Worm (Caenorhabditis elegans): ENCODE data around the gene C53A5.13.
A peak's percentile ranks its signal among the peaks of the same experiment; 100 is the strongest.

C53A5.13 gene

ce11 chrV:14542138-14542537 lies 4.5 kb upstream of the C53A5.13 start (continued):
- no peak for TF ChIP-seq hif-1 (tag; optimal IDR thresholded peaks at IDR 0.05)
- peak; percentile 86 for TF ChIP-seq nhr-28 (tag; optimal IDR thresholded peaks at IDR 0.05)
- TF ChIP-seq nhr-6 (tag; optimal IDR thresholded peaks at IDR 0.05): peak; percentile 73
- no peak for TF ChIP-seq gei-8 (GFP tag; optimal IDR thresholded peaks at IDR 0.05)
- TF ChIP-seq snpc-1.2 (GFP tag; IDR thresholded peaks at IDR 0.05): no peak
- TF ChIP-seq ceh-28 (tag; optimal IDR thresholded peaks at IDR 0.05): no peak
- TF ChIP-seq pqm-1 (tag; optimal IDR thresholded peaks at IDR 0.05): peak; percentile 94
- TF ChIP-seq hlh-11 (tag; optimal IDR thresholded peaks at IDR 0.05): no peak
- no peak for TF ChIP-seq ceh-32 (tag; optimal IDR thresholded peaks at IDR 0.05; ENCODE audit: poor library complexity)

ce11 chrV:14545816-14546283 lies 819 bp upstream of the C53A5.13 start, which contains the start of gene rike-1:
rike-1 (minus strand) TSS chrV:14545866.
- no peak for TF ChIP-seq ztf-11 (tag; optimal IDR thresholded peaks at IDR 0.05)
- TF ChIP-seq madf-5 (GFP tag; IDR thresholded peaks at IDR 0.05): no peak
- TF ChIP-seq mes-2 (tag; optimal IDR thresholded peaks at IDR 0.05; ENCODE audit: poor library complexity, severe bottlenecking): no peak
- peak; percentile 22 for TF ChIP-seq unc-130 (GFP tag; optimal IDR thresholded peaks at IDR 0.05)
- peak; percentile 28 for TF ChIP-seq ceh-28 (tag; optimal IDR thresholded peaks at IDR 0.05)
- TF ChIP-seq lin-15B (tag; optimal IDR thresholded peaks at IDR 0.05): no peak
- TF ChIP-seq mep-1 (tag; optimal IDR thresholded peaks at IDR 0.05): peak; percentile 3
- no peak for TF ChIP-seq ces-1 (GFP tag; optimal IDR thresholded peaks at IDR 0.05)
- no peak for TF ChIP-seq snpc-1.2 (GFP tag; IDR thresholded peaks at IDR 0.05)
- TF ChIP-seq lsy-2 (tag; optimal IDR thresholded peaks at IDR 0.05): peak in 1 of 2 experiments; percentile 24
- TF ChIP-seq nhr-237 (tag; optimal IDR thresholded peaks at IDR 0.05): no peak
- TF ChIP-seq ctbp-1 (GFP tag; IDR thresholded peaks at IDR 0.05): no peak
- no peak for TF ChIP-seq hlh-30 (tag; optimal IDR thresholded peaks at IDR 0.05; ENCODE audit: insufficient read depth)
- TF ChIP-seq egl-43 (GFP tag; IDR thresholded peaks at IDR 0.05): no peak
- peak; percentile 71 for TF ChIP-seq lin-38 (GFP tag; IDR thresholded peaks at IDR 0.05)
- TF ChIP-seq aly-2 (tag; optimal IDR thresholded peaks at IDR 0.05): no peak
- TF ChIP-seq dpl-1 (GFP tag; optimal IDR thresholded peaks at IDR 0.05): no peak
- no peak for TF ChIP-seq mdt-29 (GFP tag; IDR thresholded peaks at IDR 0.05)
- TF ChIP-seq nhr-48 (tag; optimal IDR thresholded peaks at IDR 0.05): no peak
- TF ChIP-seq dve-1 (tag; optimal IDR thresholded peaks at IDR 0.05; ENCODE audit: insufficient read depth): no peak
- TF ChIP-seq T26A8.4 (GFP tag; IDR thresholded peaks at IDR 0.05): no peak
- TF ChIP-seq D1046.2 (GFP tag; IDR thresholded peaks at IDR 0.05): no peak

- TF ChIP-seq nhr-28 (tag; optimal IDR thresholded peaks at IDR 0.05): peak; percentile 6
- TF ChIP-seq mdl-1 (tag; optimal IDR thresholded peaks at IDR 0.05): no peak
- peak in 1 of 2 experiments; percentile 63 for TF ChIP-seq unc-62 (GFP tag; optimal IDR thresholded peaks at IDR 0.05 in 1 of 2)
- no peak for TF ChIP-seq unc-62 (tag; optimal IDR thresholded peaks at IDR 0.05)
- TF ChIP-seq gei-8 (GFP tag; optimal IDR thresholded peaks at IDR 0.05): no peak
- no peak for TF ChIP-seq daf-8 (GFP tag; IDR thresholded peaks at IDR 0.05)
- no peak for TF ChIP-seq mes-2 (tag; optimal IDR thresholded peaks at IDR 0.05; ENCODE audit: poor library complexity, severe bottlenecking)
- TF ChIP-seq spr-1 (tag; optimal IDR thresholded peaks at IDR 0.05): no peak
Observed at ce11 chrV:14548510-14548909, 1.8 kb downstream of the C53A5.13 start.

ce11 chrV:14556187-14556586 lies 9.5 kb downstream of the C53A5.13 start, which contains the start of gene srg-47:
srg-47 (minus strand) TSS chrV:14556287.
- TF ChIP-seq arid-1 (GFP tag; conservative IDR thresholded peaks at IDR 0.05): no peak
- no peak for TF ChIP-seq ZK546.5 (tag; optimal IDR thresholded peaks at IDR 0.05)
- TF ChIP-seq nhr-28 (tag; optimal IDR thresholded peaks at IDR 0.05): no peak
- TF ChIP-seq mdt-29 (GFP tag; IDR thresholded peaks at IDR 0.05): no peak
- TF ChIP-seq dmd-6 (GFP tag; IDR thresholded peaks at IDR 0.05): no peak

All from whole organism, L4 larva.